Fruit fly (Drosophila melanogaster) S2 (cell line): Measurements from ENCODE around the gene CG5969.

Experiments
- CG8478 ChIP-seq: fragments of >200 bp; optimal IDR thresholded peaks from 2 replicates; lab custom pipeline; 2018
- CTCF ChIP-seq, 2 experiments: fragments of >200 bp; optimal IDR thresholded peaks; 2 replicates each; lab custom pipeline; 2018

DNA sequence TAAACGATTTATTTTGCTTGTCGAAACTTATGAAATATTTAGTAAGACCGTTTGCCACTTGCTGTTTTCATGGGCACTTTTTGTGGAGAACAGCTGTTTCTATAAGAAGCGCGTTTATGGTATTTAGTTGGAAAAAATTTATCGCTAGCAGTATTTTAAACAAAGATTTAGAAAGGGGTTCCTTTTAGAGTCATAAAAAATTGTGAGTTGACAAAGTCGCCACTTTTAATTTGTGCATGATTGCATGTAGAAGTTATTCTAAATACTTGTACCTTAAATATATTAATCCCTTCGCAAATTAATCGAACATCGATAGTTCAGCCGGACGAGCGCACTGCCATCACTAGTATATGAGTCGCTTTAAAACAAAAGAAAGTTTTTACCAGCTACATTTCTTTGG, 41.3 kb upstream of the CG5969 start, which contains the start of the genes Las and Psn:
- TF ChIP-seq CTCF (optimal IDR thresholded peaks at IDR 0.05; lab: Kevin White, UChicago), result no peak
- TF ChIP-seq CG8478 (lab: Kevin White, UChicago), result no peak
